Worm (Caenorhabditis elegans): ENCODE results near the gene Y51A2A.12.

- TF ChIP-seq hmg-4 (GFP tag; optimal IDR thresholded peaks at IDR 0.05) (no peak), ceh-13 (GFP tag; optimal IDR thresholded peaks at IDR 0.05) (no peak), ama-1 (optimal IDR thresholded peaks at IDR 0.05) (no peak), sea-1 (GFP tag; conservative IDR thresholded peaks at IDR 0.05) (no peak), aly-1 (tag; optimal IDR thresholded peaks at IDR 0.05) (no peak), flt-1 (GFP tag; IDR thresholded peaks at IDR 0.05) (no peak), tbx-11 (GFP tag; IDR thresholded peaks at IDR 0.05) (no peak), ceh-36 (tag; optimal IDR thresholded peaks at IDR 0.05) (no peak), tra-4 (tag; optimal IDR thresholded peaks at IDR 0.05) (no peak), tbx-37 (GFP tag; conservative IDR thresholded peaks at IDR 0.05) (no peak), scrt-1 (GFP tag; IDR thresholded peaks at IDR 0.05) (no peak), hnd-1 (tag; optimal IDR thresholded peaks at IDR 0.05) (no peak), F13C5.2 (tag; optimal IDR thresholded peaks at IDR 0.05) (no peak)
Observed at ce11 chrV:18244408-18244807, 48.0 kb upstream of the Y51A2A.12 start.

Measured in whole organism, early embryonic.